Fruit fly (Drosophila melanogaster) whole organism, embryonic: ENCODE measurements around the gene Tm1.

ENCODE experiments used
- Asciz ChIP-seq: fragments of 200-800 bp; sonication (Bioruptor generic); optimal IDR thresholded peaks from 2 replicates; lab custom pipeline; 2017; ENCODE audit warnings: missing biosample characterization, mild to moderate bottlenecking, missing genetic modification characterization, missing genetic modification reagents
- CG1024 ChIP-seq: fragments of 200-800 bp; sonication (Bioruptor generic); IDR thresholded peaks from 2 replicates; pipeline ENCODE4 v1.3.6; 2022; ENCODE audit warnings: missing biosample characterization, missing genetic modification characterization
- CG10654 ChIP-seq: fragments of 200-800 bp; sonication (Bioruptor generic); optimal IDR thresholded peaks from 2 replicates; lab custom pipeline; 2016; ENCODE audit warnings: missing biosample characterization, missing genetic modification characterization
- CG11456 ChIP-seq: fragments of 200-800 bp; sonication (Bioruptor generic); IDR thresholded peaks from 3 replicates; pipeline ENCODE4 v1.3.6; 2022; ENCODE audit warnings: missing biosample characterization, missing genetic modification characterization
- CG11504 ChIP-seq: fragments of 200-800 bp; sonication (Bioruptor generic); optimal IDR thresholded peaks from 3 replicates; lab custom pipeline; 2019; ENCODE audit warnings: missing biosample characterization, mild to moderate bottlenecking, missing genetic modification characterization, moderate library complexity
- CG12744 ChIP-seq: fragments of 200-800 bp; sonication (Bioruptor generic); optimal IDR thresholded peaks from 2 replicates; lab custom pipeline; 2016; ENCODE audit warnings: missing biosample characterization, missing genetic modification characterization
- CG14860 ChIP-seq: fragments of 200-800 bp; sonication (Bioruptor generic); IDR thresholded peaks from 3 replicates; pipeline ENCODE4 v1.3.6; 2022; ENCODE audit warnings: missing biosample characterization, missing genetic modification characterization; ENCODE audit not compliant: partially characterized antibody
- CG1603 ChIP-seq: fragments of 200-800 bp; sonication (Bioruptor generic); optimal IDR thresholded peaks from 2 replicates; lab custom pipeline; 2019; ENCODE audit warnings: missing biosample characterization, mild to moderate bottlenecking, missing genetic modification characterization, moderate library complexity
- CG16779 ChIP-seq: fragments of 200-800 bp; sonication (Bioruptor generic); IDR thresholded peaks from 2 replicates; pipeline ENCODE4 v1.3.6; 2022; ENCODE audit warnings: missing biosample characterization, missing genetic modification characterization
- CG16813 ChIP-seq: fragments of 200-800 bp; sonication (Bioruptor generic); IDR thresholded peaks from 3 replicates; pipeline ENCODE4 v1.3.6; 2022; ENCODE audit warnings: missing biosample characterization, missing genetic modification characterization; ENCODE audit not compliant: partially characterized antibody
- CG1792 ChIP-seq: fragments of 200-800 bp; sonication (Bioruptor generic); optimal IDR thresholded peaks from 2 replicates; lab custom pipeline; 2016; ENCODE audit warnings: missing biosample characterization, missing genetic modification characterization
- CG2875 ChIP-seq: fragments of 200-800 bp; sonication (Bioruptor generic); optimal IDR thresholded peaks from 2 replicates; lab custom pipeline; 2017; ENCODE audit warnings: missing biosample characterization, mild to moderate bottlenecking, missing genetic modification characterization, missing genetic modification reagents
- CG6654 ChIP-seq: fragments of 200-800 bp; sonication (Bioruptor generic); optimal IDR thresholded peaks from 2 replicates; lab custom pipeline; 2017; ENCODE audit warnings: missing biosample characterization, mild to moderate bottlenecking, missing genetic modification characterization
- CG7372 ChIP-seq: fragments of 200-800 bp; sonication (Bioruptor generic); IDR thresholded peaks from 2 replicates; pipeline ENCODE4 v1.3.6; 2022; ENCODE audit warnings: missing biosample characterization, missing genetic modification characterization
- CG7556 ChIP-seq: fragments of 200-800 bp; sonication (Bioruptor generic); optimal IDR thresholded peaks from 2 replicates; lab custom pipeline; 2017; ENCODE audit warnings: missing biosample characterization, mild to moderate bottlenecking, missing genetic modification characterization
- CG8944 ChIP-seq: fragments of 200-800 bp; sonication (Bioruptor generic); optimal IDR thresholded peaks from 3 replicates; lab custom pipeline; 2016; ENCODE audit warnings: missing biosample characterization, missing genetic modification characterization
- CG9609 ChIP-seq: fragments of 200-800 bp; sonication (Bioruptor generic); optimal IDR thresholded peaks from 3 replicates; lab custom pipeline; 2016; ENCODE audit warnings: missing biosample characterization, missing genetic modification characterization
- CG9817 ChIP-seq: fragments of 200-800 bp; sonication (Bioruptor generic); optimal IDR thresholded peaks from 2 replicates; lab custom pipeline; 2018; ENCODE audit warnings: missing biosample characterization, mild to moderate bottlenecking, missing genetic modification characterization, moderate library complexity
- CG9876 ChIP-seq: fragments of 200-800 bp; sonication (Bioruptor generic); optimal IDR thresholded peaks from 2 replicates; lab custom pipeline; 2016; ENCODE audit warnings: missing biosample characterization, missing genetic modification characterization
- CrebB ChIP-seq: fragments of 200-800 bp; sonication (Bioruptor generic); optimal IDR thresholded peaks from 3 replicates; lab custom pipeline; 2018; ENCODE audit warnings: missing biosample characterization, mild to moderate bottlenecking, missing genetic modification characterization
- D ChIP-seq, 2 experiments: fragments of 200-800 bp in 1 of 2; fragments of >200 bp in 1 of 2; sonication (Bioruptor generic) in 1 of 2; optimal IDR thresholded peaks; 2 replicates in 1 of 2; 3 replicates in 1 of 2; lab custom pipeline; 2017; ENCODE audit warnings: mild to moderate bottlenecking in 1 of 2, missing biosample characterization in 1 of 2, missing genetic modification characterization in 1 of 2, missing genetic modification reagents in 1 of 2
- Dad ChIP-seq: fragments of 200-800 bp; sonication (Bioruptor generic); optimal IDR thresholded peaks from 3 replicates; lab custom pipeline; 2016; ENCODE audit warnings: missing biosample characterization, missing genetic modification characterization
- Dip2 ChIP-seq: fragments of 200-800 bp; sonication (Bioruptor generic); IDR thresholded peaks from 2 replicates; pipeline ENCODE4 v1.3.6; 2022; ENCODE audit warnings: missing biosample characterization, missing genetic modification characterization
- Dp ChIP-seq: fragments of 200-800 bp; sonication (Bioruptor generic); optimal IDR thresholded peaks from 2 replicates; lab custom pipeline; 2018; ENCODE audit warnings: missing biosample characterization, mild to moderate bottlenecking, missing genetic modification characterization, moderate library complexity
- H15 ChIP-seq: fragments of 200-800 bp; sonication (Bioruptor generic); IDR thresholded peaks from 3 replicates; pipeline ENCODE4 v1.3.6; 2022; ENCODE audit warnings: missing biosample characterization, missing genetic modification characterization
- Hr3 ChIP-seq: fragments of 200-800 bp; sonication (Bioruptor generic); optimal IDR thresholded peaks from 3 replicates; lab custom pipeline; 2016; ENCODE audit warnings: missing biosample characterization, missing genetic modification characterization
- Hr78 ChIP-seq, 2 experiments: fragments of 200-800 bp in 1 of 2; fragments of >200 bp in 1 of 2; sonication (Bioruptor generic) in 1 of 2; optimal IDR thresholded peaks; 2 replicates each; lab custom pipeline; 2017 to 2019; ENCODE audit warnings: missing biosample characterization in 2 of 2, missing genetic modification characterization in 2 of 2, mild to moderate bottlenecking in 1 of 2, moderate library complexity in 1 of 2
- Kr ChIP-seq: fragments of 200-800 bp; sonication (Bioruptor generic); optimal IDR thresholded peaks from 2 replicates; lab custom pipeline; 2017; ENCODE audit warnings: missing biosample characterization, mild to moderate bottlenecking, missing genetic modification characterization
- Nf-YC ChIP-seq: fragments of 200-800 bp; optimal IDR thresholded peaks from 3 replicates; lab custom pipeline; 2019; ENCODE audit warnings: missing biosample characterization, mild to moderate bottlenecking, missing genetic modification characterization, moderate library complexity
- Usf ChIP-seq: fragments of 200-800 bp; sonication (Bioruptor generic); optimal IDR thresholded peaks from 2 replicates; lab custom pipeline; 2017; ENCODE audit warnings: missing genotype, missing biosample characterization, missing genetic modification characterization
- bcd ChIP-seq: fragments of 200-800 bp; sonication (Bioruptor generic); optimal IDR thresholded peaks from 2 replicates; lab custom pipeline; 2017; ENCODE audit warnings: missing biosample characterization, mild to moderate bottlenecking, missing genetic modification characterization
- cad ChIP-seq: fragments of >200 bp; optimal IDR thresholded peaks from 2 replicates; lab custom pipeline; 2017; ENCODE audit warnings: missing biosample characterization, missing genetic modification characterization
- caup ChIP-seq: fragments of 200-800 bp; sonication (Bioruptor generic); optimal IDR thresholded peaks from 3 replicates; lab custom pipeline; 2017; ENCODE audit warnings: missing biosample characterization, mild to moderate bottlenecking, missing genetic modification characterization, moderate library complexity; ENCODE audit not compliant: severe bottlenecking
- cg ChIP-seq: fragments of 200-800 bp; sonication (Bioruptor generic); optimal IDR thresholded peaks from 3 replicates; lab custom pipeline; 2019; ENCODE audit warnings: missing biosample characterization, mild to moderate bottlenecking, missing genetic modification characterization, moderate library complexity
- chn ChIP-seq: fragments of 200-800 bp; sonication (Bioruptor generic); optimal IDR thresholded peaks from 2 replicates; lab custom pipeline; 2016; ENCODE audit warnings: missing biosample characterization, missing genetic modification characterization
- croc ChIP-seq: fragments of 200-800 bp; sonication (Bioruptor generic); conservative IDR thresholded peaks from 3 replicates; pipeline ENCODE4 v1.3.6; 2022; ENCODE audit warnings: missing biosample characterization, missing genetic modification characterization
- crol ChIP-seq: fragments of 200-800 bp; sonication (Bioruptor generic); IDR thresholded peaks from 2 replicates; pipeline ENCODE4 v1.3.6; 2022; ENCODE audit warnings: missing biosample characterization, missing genetic modification characterization
- en ChIP-seq: fragments of 200-800 bp; sonication (Bioruptor generic); optimal IDR thresholded peaks from 2 replicates; lab custom pipeline; 2016; ENCODE audit warnings: missing biosample characterization, missing genetic modification characterization
- fu2 ChIP-seq: fragments of 200-800 bp; sonication (Bioruptor generic); optimal IDR thresholded peaks from 2 replicates; lab custom pipeline; 2016; ENCODE audit warnings: missing biosample characterization, missing genetic modification characterization
- gce ChIP-seq: fragments of 200-800 bp; sonication (Bioruptor generic); IDR thresholded peaks from 3 replicates; pipeline ENCODE4 v1.3.6; 2022; ENCODE audit warnings: missing biosample characterization, missing genetic modification characterization
- inv ChIP-seq: fragments of 200-800 bp; sonication (Bioruptor generic); IDR thresholded peaks from 2 replicates; pipeline ENCODE4 v1.3.6; 2022; ENCODE audit warnings: missing biosample characterization, missing genetic modification characterization; ENCODE audit not compliant: partially characterized antibody
- jumu ChIP-seq: fragments of 200-800 bp; sonication (Bioruptor generic); optimal IDR thresholded peaks from 3 replicates; lab custom pipeline; 2016; ENCODE audit warnings: missing biosample characterization, missing genetic modification characterization
- lab ChIP-seq: fragments of 200-800 bp; sonication (Bioruptor generic); optimal IDR thresholded peaks from 3 replicates; lab custom pipeline; 2017; ENCODE audit warnings: missing biosample characterization, missing genetic modification characterization, mild to moderate bottlenecking, moderate library complexity, missing genetic modification reagents
- lmd ChIP-seq: fragments of 200-800 bp; sonication (Bioruptor generic); IDR thresholded peaks from 2 replicates; pipeline ENCODE4 v1.3.6; 2022; ENCODE audit warnings: missing biosample characterization, missing genetic modification characterization
- nerfin-1 ChIP-seq: fragments of 200-800 bp; sonication (Bioruptor generic); optimal IDR thresholded peaks from 3 replicates; lab custom pipeline; 2019; ENCODE audit warnings: missing biosample characterization, mild to moderate bottlenecking, missing genetic modification characterization, moderate library complexity
- pnt ChIP-seq: fragments of 200-800 bp; sonication (Bioruptor generic); optimal IDR thresholded peaks from 3 replicates; lab custom pipeline; 2016; ENCODE audit warnings: missing biosample characterization, missing genetic modification characterization
- sisA ChIP-seq: fragments of 200-800 bp; sonication (Bioruptor generic); IDR thresholded peaks from 2 replicates; pipeline ENCODE4 v1.3.6; 2022; ENCODE audit warnings: missing biosample characterization, missing genetic modification characterization
- stc ChIP-seq: fragments of 200-800 bp; sonication (Bioruptor generic); IDR thresholded peaks from 2 replicates; pipeline ENCODE4 v1.3.6; 2022; ENCODE audit warnings: missing biosample characterization, missing genetic modification characterization
- vnd ChIP-seq: fragments of 200-800 bp; sonication (Bioruptor generic); IDR thresholded peaks from 3 replicates; pipeline ENCODE4 v1.3.6; 2022; ENCODE audit warnings: missing biosample characterization, missing genetic modification characterization; ENCODE audit not compliant: partially characterized antibody

Gene Tm1

dm6 chr3R:15275158-15275623 is 2.8 kb upstream of the Tm1 start, which contains the start of the genes Cp190 and CG4338 (continued):
- TF ChIP-seq Dad (GFP tag; lab: Kevin White, UChicago) (peak; percentile 87), jumu (peak; percentile 86), croc (GFP tag; lab: Robert Waterston, UW) (peak; percentile 97), CG16813 (GFP tag; lab: Robert Waterston, UW) (peak; percentile 85), D (optimal IDR thresholded peaks at IDR 0.05; lab: Kevin White, UChicago) (no peak), D (GFP tag; optimal IDR thresholded peaks at IDR 0.05; lab: Kevin White, UChicago) (peak; percentile 96), CrebB (tag; lab: Kevin White, UChicago) (peak; percentile 98), vnd (GFP tag; lab: Robert Waterston, UW) (peak; percentile 60), Nf-YC (tag; lab: Kevin White, UChicago) (peak; percentile 94), caup (GFP tag; lab: Kevin White, UChicago) (peak; percentile 97), inv (GFP tag; lab: Robert Waterston, UW) (peak; percentile 71), CG12744 (GFP tag; lab: Kevin White, UChicago) (peak; percentile 84), lab (GFP tag; lab: Kevin White, UChicago) (peak; percentile 98), Asciz (GFP tag; lab: Kevin White, UChicago) (peak; percentile 96), cad (GFP tag; lab: Kevin White, UChicago) (no peak), Hr78 (GFP tag; optimal IDR thresholded peaks at IDR 0.05; lab: Kevin White, UChicago) (peak in 1 of 2 experiments; percentile 92), CG7556 (GFP tag; lab: Kevin White, UChicago) (peak; percentile 98), CG9876 (GFP tag; lab: Kevin White, UChicago) (peak; percentile 66), stc (peak; percentile 96), cg (GFP tag; lab: Kevin White, UChicago) (peak; percentile 10), en (GFP tag; lab: Kevin White, UChicago) (peak; percentile 44), bcd (GFP tag; lab: Kevin White, UChicago) (peak; percentile 97), nerfin-1 (tag; lab: Kevin White, UChicago) (peak; percentile 98), chn (peak; percentile 95), H15 (peak; percentile 87), sisA (GFP tag; lab: Robert Waterston, UW) (peak; percentile 96), CG1792 (GFP tag; lab: Kevin White, UChicago) (peak; percentile 84), CG11456 (GFP tag; lab: Robert Waterston, UW) (peak; percentile 95), CG9817 (tag; lab: Kevin White, UChicago) (peak; percentile 99), pnt (GFP tag; lab: Kevin White, UChicago) (peak; percentile 83), CG2875 (GFP tag; lab: Kevin White, UChicago) (peak; percentile 94), Dip2 (GFP tag; lab: Robert Waterston, UW) (peak; percentile 75), CG9609 (GFP tag; lab: Kevin White, UChicago) (peak; percentile 89), CG8944 (peak; percentile 84), Usf (GFP tag; lab: Kevin White, UChicago) (peak; percentile 95), CG1603 (tag; lab: Kevin White, UChicago) (peak; percentile 92), CG14860 (GFP tag; lab: Robert Waterston, UW) (peak; percentile 61), CG16779 (GFP tag; lab: Robert Waterston, UW) (peak; percentile 88), CG1024 (GFP tag; lab: Robert Waterston, UW) (peak; percentile 76), CG7372 (GFP tag; lab: Robert Waterston, UW) (peak; percentile 98), Hr3 (GFP tag; lab: Kevin White, UChicago) (peak; percentile 98), Kr (GFP tag; lab: Kevin White, UChicago) (peak; percentile 19), fu2 (GFP tag; lab: Kevin White, UChicago) (peak; percentile 85), lmd (GFP tag; lab: Robert Waterston, UW) (peak; percentile 98), CG6654 (peak; percentile 88), CG11504 (tag; lab: Kevin White, UChicago) (peak; percentile 97), Dp (GFP tag; lab: Kevin White, UChicago) (peak; percentile 52), gce (GFP tag; lab: Robert Waterston, UW) (peak; percentile 94), CG10654 (GFP tag; lab: Kevin White, UChicago) (peak; percentile 97), crol (GFP tag; lab: Robert Waterston, UW) (peak; percentile 71)
